Fruit fly (Drosophila melanogaster): ENCODE results near the gene COX7A.
A peak's percentile ranks its signal among the peaks of the same experiment; 100 is the strongest.

Gene COX7A

DNA sequence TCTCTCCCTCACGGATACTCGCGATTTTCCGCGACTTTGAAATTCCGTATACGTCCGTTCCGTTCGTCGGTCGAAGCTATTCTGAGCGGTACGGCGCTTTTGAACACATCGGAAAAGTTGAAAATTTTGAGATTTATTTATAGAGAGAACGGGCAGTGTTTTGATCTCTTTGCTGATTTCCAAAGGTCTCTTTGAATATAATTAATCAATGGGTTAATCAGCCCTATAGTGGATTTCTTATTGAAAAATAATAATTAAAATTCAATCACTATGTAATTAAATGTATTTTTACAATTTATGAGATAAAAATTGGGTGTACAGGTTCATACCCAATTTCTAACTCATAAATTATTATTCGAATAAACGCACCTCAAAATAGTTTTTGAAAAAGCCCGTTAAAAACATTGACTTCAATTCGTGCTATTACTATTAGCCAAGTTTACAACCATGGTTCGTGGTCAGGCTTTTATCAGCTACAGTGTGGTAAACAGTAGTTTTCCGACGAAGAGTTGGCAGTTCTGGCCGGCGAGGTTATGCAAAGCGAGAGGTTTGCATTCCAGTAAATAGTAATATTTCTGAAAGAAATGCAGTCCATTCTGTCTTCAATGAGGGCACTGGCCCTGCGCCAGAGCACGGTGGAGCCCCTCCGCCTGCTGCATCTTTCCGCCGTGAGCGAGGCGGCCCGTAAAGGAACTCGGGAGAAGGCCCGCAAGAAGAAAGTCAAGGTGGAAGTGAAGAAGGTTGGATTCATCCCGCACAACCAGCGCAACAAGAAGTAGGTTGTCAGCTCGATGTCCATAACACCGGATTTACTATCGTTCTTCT is 39.7 kb downstream of the COX7A start, which contains the start of the genes CG9626 and mRpL1 (continued):
- TF ChIP-seq Fer2 (tag; optimal IDR thresholded peaks at IDR 0.05): no peak
- peak; percentile 5 for TF ChIP-seq fu2 (GFP tag; optimal IDR thresholded peaks at IDR 0.05)
- TF ChIP-seq CG16813 (GFP tag; IDR thresholded peaks at IDR 0.05; ENCODE audit: partially characterized antibody): no peak; the same call in 2 of the 3 replicates
- peak; percentile 95 for TF ChIP-seq Ets65A (GFP tag)
- TF ChIP-seq CG11085 (GFP tag; IDR thresholded peaks at IDR 0.05): no peak
- no peak for TF ChIP-seq dati (GFP tag; IDR thresholded peaks at IDR 0.05)
- TF ChIP-seq CG7839 (tag; optimal IDR thresholded peaks at IDR 0.05): no peak
- no peak for TF ChIP-seq Atf-2 (GFP tag; optimal IDR thresholded peaks at IDR 0.05)
- no peak for TF ChIP-seq cato (GFP tag; optimal IDR thresholded peaks at IDR 0.05; ENCODE audit: borderline replicate concordance)
- no peak for TF ChIP-seq toy (GFP tag; IDR thresholded peaks at IDR 0.05)
- TF ChIP-seq Rfx (GFP tag; IDR thresholded peaks at IDR 0.05): peak; percentile 32; the same call in 1 of the 2 replicates
- no peak for TF ChIP-seq CG3281 (GFP tag; optimal IDR thresholded peaks at IDR 0.05)
- TF ChIP-seq vnd (GFP tag; IDR thresholded peaks at IDR 0.05; ENCODE audit: partially characterized antibody): no peak
- TF ChIP-seq CG17361 (GFP tag; IDR thresholded peaks at IDR 0.05): no peak
- TF ChIP-seq vvl (GFP tag; IDR thresholded peaks at IDR 0.05): no peak
- no peak for TF ChIP-seq zen2 (GFP tag; IDR thresholded peaks at IDR 0.05; ENCODE audit: partially characterized antibody)
- TF ChIP-seq pho (GFP tag; optimal IDR thresholded peaks at IDR 0.05): peak; percentile 17
- peak; percentile 34 for TF ChIP-seq mam (GFP tag; optimal IDR thresholded peaks at IDR 0.05)
- TF ChIP-seq hkb (optimal IDR thresholded peaks at IDR 0.05): no peak
- TF ChIP-seq hkb (GFP tag; IDR thresholded peaks at IDR 0.05): no peak
- no peak for TF ChIP-seq CG1832 (GFP tag; optimal IDR thresholded peaks at IDR 0.05)
- TF ChIP-seq CoRest (tag; optimal IDR thresholded peaks at IDR 0.05): peak; percentile 45
- no peak for TF ChIP-seq fd3F (GFP tag; optimal IDR thresholded peaks at IDR 0.05)
- no peak for TF ChIP-seq CG11398 (GFP tag; optimal IDR thresholded peaks at IDR 0.05)
- peak; percentile 42 for TF ChIP-seq CG13624 (GFP tag; optimal IDR thresholded peaks at IDR 0.05)
- TF ChIP-seq tap (tag; optimal IDR thresholded peaks at IDR 0.05): no peak
- no peak for TF ChIP-seq CG7357 (GFP tag; IDR thresholded peaks at IDR 0.05)
- TF ChIP-seq inv (GFP tag; IDR thresholded peaks at IDR 0.05; ENCODE audit: partially characterized antibody): no peak
- no peak for TF ChIP-seq CG6689 (GFP tag; IDR thresholded peaks at IDR 0.05)
- no peak for TF ChIP-seq H15 (GFP tag; IDR thresholded peaks at IDR 0.05)
- TF ChIP-seq Trl (optimal IDR thresholded peaks at IDR 0.05): no peak
- no peak for TF ChIP-seq Trl (GFP tag; optimal IDR thresholded peaks at IDR 0.05)
- TF ChIP-seq gfzf (GFP tag; optimal IDR thresholded peaks at IDR 0.05): peak; percentile 63
- peak; percentile 47 for TF ChIP-seq phol (tag; optimal IDR thresholded peaks at IDR 0.05)
- TF ChIP-seq gem (tag; optimal IDR thresholded peaks at IDR 0.05): no peak
- TF ChIP-seq row (GFP tag; IDR thresholded peaks at IDR 0.05): no peak
- TF ChIP-seq CG10462 (GFP tag; optimal IDR thresholded peaks at IDR 0.05): no peak
- no peak for TF ChIP-seq croc (GFP tag; conservative IDR thresholded peaks at IDR 0.05)
- TF ChIP-seq Mad (GFP tag; optimal IDR thresholded peaks at IDR 0.05): peak; percentile 15
- no peak for TF ChIP-seq CG4854 (GFP tag; optimal IDR thresholded peaks at IDR 0.05)
- TF ChIP-seq CG31388 (GFP tag; optimal IDR thresholded peaks at IDR 0.05): no peak
- TF ChIP-seq ac (GFP tag; optimal IDR thresholded peaks at IDR 0.05): no peak
- no peak for TF ChIP-seq CG5180 (GFP tag; optimal IDR thresholded peaks at IDR 0.05)
- TF ChIP-seq CG10654 (GFP tag; optimal IDR thresholded peaks at IDR 0.05): no peak
- TF ChIP-seq insv (GFP tag; optimal IDR thresholded peaks at IDR 0.05): peak in 1 of 2 experiments; percentile 53
- peak; percentile 78 for TF ChIP-seq Abd-B (GFP tag; optimal IDR thresholded peaks at IDR 0.05)
- TF ChIP-seq HmgD (GFP tag; optimal IDR thresholded peaks at IDR 0.05): peak; percentile 43
- no peak for TF ChIP-seq stwl (tag; optimal IDR thresholded peaks at IDR 0.05)
- 0 out of 4 replicates have a peak, but pooled peaks have one; percentile 13 for TF ChIP-seq Dll (GFP tag; IDR thresholded peaks at IDR 0.05; ENCODE audit: partially characterized antibody)
- TF ChIP-seq CG15269 (tag; optimal IDR thresholded peaks at IDR 0.05): no peak
